Fruit fly (Drosophila melanogaster) whole organism, embryonic: Measurements from ENCODE around the gene Cnot4.

Source experiments
- ATbp ChIP-seq: fragments of 200-800 bp; sonication (Bioruptor generic); optimal IDR thresholded peaks from 2 replicates; lab custom pipeline; 2017; ENCODE audit warnings: missing biosample characterization, mild to moderate bottlenecking, missing genetic modification characterization, missing genetic modification reagents
- Asciz ChIP-seq: fragments of 200-800 bp; sonication (Bioruptor generic); optimal IDR thresholded peaks from 2 replicates; lab custom pipeline; 2017; ENCODE audit warnings: missing biosample characterization, mild to moderate bottlenecking, missing genetic modification characterization, missing genetic modification reagents
- CG10543 ChIP-seq: fragments of 200-800 bp; sonication (Bioruptor generic); optimal IDR thresholded peaks from 3 replicates; lab custom pipeline; 2017; ENCODE audit warnings: missing biosample characterization, mild to moderate bottlenecking, missing genetic modification characterization, moderate library complexity
- CG10979 ChIP-seq: fragments of 200-800 bp; sonication (Bioruptor generic); optimal IDR thresholded peaks from 2 replicates; lab custom pipeline; 2018; ENCODE audit warnings: missing biosample characterization, mild to moderate bottlenecking, missing genetic modification characterization, moderate library complexity
- CG11093 ChIP-seq: fragments of 200-800 bp; sonication (Bioruptor generic); IDR thresholded peaks from 3 replicates; pipeline ENCODE4 v1.3.6; 2022; ENCODE audit warnings: missing biosample characterization, missing genetic modification characterization
- CG12236 ChIP-seq: fragments of 200-800 bp; sonication (Bioruptor generic); optimal IDR thresholded peaks from 2 replicates; lab custom pipeline; 2016; ENCODE audit warnings: missing biosample characterization, missing genetic modification characterization
- CG15011 ChIP-seq: fragments of 200-800 bp; sonication (Bioruptor generic); optimal IDR thresholded peaks from 3 replicates; lab custom pipeline; 2018; ENCODE audit warnings: missing biosample characterization, mild to moderate bottlenecking, missing genetic modification characterization
- CG16779 ChIP-seq: fragments of 200-800 bp; sonication (Bioruptor generic); IDR thresholded peaks from 2 replicates; pipeline ENCODE4 v1.3.6; 2022; ENCODE audit warnings: missing biosample characterization, missing genetic modification characterization
- CG17359 ChIP-seq: fragments of 200-800 bp; sonication (Bioruptor generic); optimal IDR thresholded peaks from 3 replicates; lab custom pipeline; 2018; ENCODE audit warnings: missing biosample characterization, mild to moderate bottlenecking, missing genetic modification characterization, moderate library complexity
- CG18764 ChIP-seq: fragments of 200-800 bp; sonication (Bioruptor generic); optimal IDR thresholded peaks from 3 replicates; lab custom pipeline; 2016; ENCODE audit warnings: missing biosample characterization, missing genetic modification characterization
- CG32767 ChIP-seq: fragments of 200-800 bp; sonication (Bioruptor generic); IDR thresholded peaks from 2 replicates; pipeline ENCODE4 v1.3.6; 2022; ENCODE audit warnings: missing biosample characterization, missing genetic modification characterization
- CG34376 ChIP-seq: fragments of 200-800 bp; sonication (Bioruptor generic); optimal IDR thresholded peaks from 2 replicates; lab custom pipeline; 2018; ENCODE audit warnings: missing biosample characterization, mild to moderate bottlenecking, missing genetic modification characterization
- CG3847 ChIP-seq: fragments of 200-800 bp; sonication (Bioruptor generic); IDR thresholded peaks from 2 replicates; pipeline ENCODE4 v1.3.6; 2022; ENCODE audit warnings: missing biosample characterization, missing genetic modification characterization
- CG5953 ChIP-seq: fragments of 200-800 bp; sonication (Bioruptor generic); IDR thresholded peaks from 2 replicates; pipeline ENCODE4 v1.3.6; 2022; ENCODE audit warnings: missing biosample characterization, missing genetic modification characterization
- CG7556 ChIP-seq: fragments of 200-800 bp; sonication (Bioruptor generic); optimal IDR thresholded peaks from 2 replicates; lab custom pipeline; 2017; ENCODE audit warnings: missing biosample characterization, mild to moderate bottlenecking, missing genetic modification characterization
- CG8281 ChIP-seq: fragments of 200-800 bp; sonication (Bioruptor generic); optimal IDR thresholded peaks from 2 replicates; lab custom pipeline; 2018; ENCODE audit warnings: missing biosample characterization, mild to moderate bottlenecking, missing genetic modification characterization, moderate library complexity
- CTCF ChIP-seq: fragments of 200-800 bp; sonication (Bioruptor generic); optimal IDR thresholded peaks from 2 replicates; lab custom pipeline; 2017; ENCODE audit warnings: missing biosample characterization, mild to moderate bottlenecking, missing genetic modification characterization, moderate library complexity
- D19B ChIP-seq: fragments of 200-800 bp; sonication (Bioruptor generic); optimal IDR thresholded peaks from 2 replicates; lab custom pipeline; 2017; ENCODE audit warnings: missing biosample characterization, mild to moderate bottlenecking, missing genetic modification characterization
- Deaf1 ChIP-seq: fragments of 200-800 bp; optimal IDR thresholded peaks from 3 replicates; lab custom pipeline; 2019; ENCODE audit warnings: missing biosample characterization, mild to moderate bottlenecking, missing genetic modification characterization, moderate library complexity
- Dref ChIP-seq: fragments of 200-800 bp; sonication (Bioruptor generic); IDR thresholded peaks from 2 replicates; pipeline ENCODE4 v1.3.6; 2022; ENCODE audit warnings: missing biosample characterization, missing genetic modification characterization
- HLHmδ ChIP-seq: fragments of 200-800 bp; sonication (Bioruptor generic); optimal IDR thresholded peaks from 2 replicates; lab custom pipeline; 2018; ENCODE audit warnings: missing biosample characterization, mild to moderate bottlenecking, missing genetic modification characterization, moderate library complexity
- Hmr ChIP-seq: fragments of 200-800 bp; sonication (Bioruptor generic); optimal IDR thresholded peaks from 3 replicates; lab custom pipeline; 2017; ENCODE audit warnings: mild to moderate bottlenecking, missing biosample characterization, missing genetic modification reagents, missing genetic modification characterization
- NC2α ChIP-seq: fragments of 200-800 bp; sonication (Bioruptor generic); optimal IDR thresholded peaks from 2 replicates; lab custom pipeline; 2016; ENCODE audit warnings: missing biosample characterization, missing genetic modification characterization
- NFAT ChIP-seq: fragments of 200-800 bp; sonication (Bioruptor generic); IDR thresholded peaks from 2 replicates; pipeline ENCODE4 v1.3.6; 2022; ENCODE audit warnings: missing biosample characterization, missing genetic modification characterization
- Ssrp ChIP-seq: fragments of 200-800 bp; sonication (Bioruptor generic); optimal IDR thresholded peaks from 2 replicates; lab custom pipeline; 2018; ENCODE audit warnings: missing biosample characterization, mild to moderate bottlenecking, missing genetic modification characterization, moderate library complexity
- Tbp ChIP-seq: fragments of >200 bp; optimal IDR thresholded peaks from 2 replicates; lab custom pipeline; 2018; ENCODE audit warnings: missing biosample characterization, missing genetic modification characterization
- Xrp1 ChIP-seq: fragments of 200-800 bp; sonication (Bioruptor generic); IDR thresholded peaks from 2 replicates; pipeline ENCODE4 v1.3.6; 2022; ENCODE audit warnings: missing biosample characterization, missing genetic modification characterization
- abd-A ChIP-seq: fragments of 200-800 bp; sonication (Bioruptor generic); optimal IDR thresholded peaks from 3 replicates; lab custom pipeline; 2019; ENCODE audit warnings: missing biosample characterization, mild to moderate bottlenecking, missing genetic modification characterization, moderate library complexity
- ac ChIP-seq: fragments of 200-800 bp; sonication (Bioruptor generic); optimal IDR thresholded peaks from 3 replicates; lab custom pipeline; 2017; ENCODE audit warnings: missing biosample characterization, mild to moderate bottlenecking, missing genetic modification characterization
- ase ChIP-seq: fragments of 200-800 bp; sonication (Bioruptor generic); IDR thresholded peaks from 3 replicates; pipeline ENCODE4 v1.3.6; 2022; ENCODE audit warnings: missing biosample characterization, missing genetic modification characterization
- ato ChIP-seq: fragments of 200-800 bp; sonication (Bioruptor generic); IDR thresholded peaks from 2 replicates; pipeline ENCODE4 v1.3.6; 2022; ENCODE audit warnings: missing biosample characterization, missing genetic modification characterization; ENCODE audit not compliant: partially characterized antibody
- bsh ChIP-seq, 2 experiments: fragments of 200-800 bp; sonication (Bioruptor generic); optimal IDR thresholded peaks; 2 replicates each; lab custom pipeline; 2017 to 2018; ENCODE audit warnings: mild to moderate bottlenecking in 2 of 2, missing biosample characterization in 2 of 2, missing genetic modification characterization in 2 of 2, moderate library complexity in 1 of 2
- cato ChIP-seq: fragments of 200-800 bp; sonication (Bioruptor generic); optimal IDR thresholded peaks from 2 replicates; lab custom pipeline; 2016; ENCODE audit warnings: missing biosample characterization, missing genetic modification characterization, borderline replicate concordance
- dimm ChIP-seq: fragments of 200-800 bp; sonication (Bioruptor generic); IDR thresholded peaks from 2 replicates; pipeline ENCODE4 v1.3.6; 2022; ENCODE audit warnings: missing biosample characterization, missing genetic modification characterization
- disco-r ChIP-seq: fragments of 200-800 bp; sonication (Bioruptor generic); optimal IDR thresholded peaks from 2 replicates; lab custom pipeline; 2016; ENCODE audit warnings: missing biosample characterization, missing genetic modification characterization
- esg ChIP-seq: fragments of 200-800 bp; sonication (Bioruptor generic); conservative IDR thresholded peaks from 2 replicates; pipeline ENCODE4 v1.3.6; 2022; ENCODE audit warnings: missing biosample characterization, missing genetic modification characterization
- ftz-f1 ChIP-seq: fragments of 200-800 bp; sonication (Bioruptor generic); optimal IDR thresholded peaks from 2 replicates; lab custom pipeline; 2016; ENCODE audit warnings: missing biosample characterization, missing genetic modification characterization
- grn ChIP-seq: fragments of 200-800 bp; sonication (Bioruptor generic); optimal IDR thresholded peaks from 3 replicates; lab custom pipeline; 2017; ENCODE audit warnings: missing biosample characterization, missing genetic modification characterization
- jigr1 ChIP-seq: fragments of 200-800 bp; sonication (Bioruptor generic); IDR thresholded peaks from 3 replicates; pipeline ENCODE4 v1.3.6; 2022; ENCODE audit warnings: missing biosample characterization, missing genetic modification characterization
- lab ChIP-seq: fragments of 200-800 bp; sonication (Bioruptor generic); optimal IDR thresholded peaks from 3 replicates; lab custom pipeline; 2017; ENCODE audit warnings: missing biosample characterization, missing genetic modification characterization, mild to moderate bottlenecking, moderate library complexity, missing genetic modification reagents
- luna ChIP-seq: fragments of 200-800 bp; sonication (Bioruptor generic); optimal IDR thresholded peaks from 2 replicates; lab custom pipeline; 2016; ENCODE audit warnings: missing biosample characterization, missing genetic modification characterization
- nmo ChIP-seq: fragments of 200-800 bp; sonication (Bioruptor generic); optimal IDR thresholded peaks from 2 replicates; lab custom pipeline; 2018; ENCODE audit warnings: missing biosample characterization, mild to moderate bottlenecking, missing genetic modification characterization, moderate library complexity
- nom ChIP-seq: fragments of 200-800 bp; sonication (Bioruptor generic); optimal IDR thresholded peaks from 2 replicates; lab custom pipeline; 2017; ENCODE audit warnings: missing biosample characterization, missing genetic modification characterization, mild to moderate bottlenecking, moderate library complexity, missing genetic modification reagents
- pan ChIP-seq, 4 experiments: fragments of >200 bp in 3 of 4; fragments of 200-800 bp in 1 of 4; sonication (Bioruptor generic) in 1 of 4; optimal IDR thresholded peaks in 3 of 4; IDR thresholded peaks in 1 of 4; 2 replicates each; pipeline versions ENCODE4 v1.3.6 to Lab custom; 2017 to 2022; ENCODE audit warnings: missing biosample characterization in 2 of 4, missing genetic modification characterization in 2 of 4, mixed read lengths in 1 of 4
- prd ChIP-seq, 3 experiments: fragments of >200 bp in 2 of 3; fragments of 200-800 bp in 1 of 3; sonication (Bioruptor generic) in 1 of 3; optimal IDR thresholded peaks in 2 of 3; IDR thresholded peaks in 1 of 3; 2 replicates in 2 of 3; 3 replicates in 1 of 3; pipeline versions ENCODE4 v1.3.6 to Lab custom; 2017 to 2022; ENCODE audit warnings: missing biosample characterization in 1 of 3, missing genetic modification characterization in 1 of 3
- sd ChIP-seq: fragments of 200-800 bp; sonication (Bioruptor generic); optimal IDR thresholded peaks from 3 replicates; lab custom pipeline; 2018; ENCODE audit warnings: missing biosample characterization, mild to moderate bottlenecking, missing genetic modification characterization, moderate library complexity
- slbo ChIP-seq: fragments of 200-800 bp; sonication (Bioruptor generic); IDR thresholded peaks from 2 replicates; pipeline ENCODE4 v1.3.6; 2022; ENCODE audit warnings: missing biosample characterization, missing genetic modification characterization
- tgo ChIP-seq: fragments of 200-800 bp; sonication (Bioruptor generic); IDR thresholded peaks from 3 replicates; pipeline ENCODE4 v1.3.6; 2022; ENCODE audit warnings: missing biosample characterization, missing genetic modification characterization
- wek ChIP-seq: fragments of 200-800 bp; sonication (Bioruptor generic); optimal IDR thresholded peaks from 3 replicates; lab custom pipeline; 2018; ENCODE audit warnings: missing biosample characterization, mild to moderate bottlenecking, missing genetic modification characterization, moderate library complexity

Gene Cnot4

dm6 chr2L:10442048-10442790 is 45.7 kb downstream of the Cnot4 start, which contains the start of gene loh (continued):
- no peak for TF ChIP-seq NC2α (GFP tag; lab: Kevin White, UChicago)
- peak; percentile 60 for TF ChIP-seq Asciz (GFP tag; lab: Kevin White, UChicago)
- no peak for TF ChIP-seq ac
- TF ChIP-seq bsh (GFP tag; optimal IDR thresholded peaks at IDR 0.05; lab: Kevin White, UChicago) = peak in 1 of 2 experiments; percentile 63
- no peak for TF ChIP-seq lab (GFP tag; lab: Kevin White, UChicago)
- peak; percentile 76 for TF ChIP-seq CG10979 (tag; lab: Kevin White, UChicago)
- peak; percentile 81 for TF ChIP-seq nmo
- TF ChIP-seq CG16779 (GFP tag; lab: Robert Waterston, UW) = no peak
- peak; percentile 36 for TF ChIP-seq D19B (GFP tag; lab: Kevin White, UChicago)
- no peak for TF ChIP-seq NFAT (GFP tag; lab: Robert Waterston, UW)
- no peak for TF ChIP-seq HLHmδ
- no peak for TF ChIP-seq CG8281 (tag; lab: Kevin White, UChicago)
- TF ChIP-seq CG15011 (GFP tag; lab: Kevin White, UChicago) = no peak
- no peak for TF ChIP-seq ftz-f1
- no peak for TF ChIP-seq jigr1 (GFP tag; lab: Robert Waterston, UW)
- peak; percentile 63 for TF ChIP-seq Ssrp
- TF ChIP-seq CG5953 = no peak
- no peak for TF ChIP-seq CTCF
- TF ChIP-seq cato (GFP tag; lab: Kevin White, UChicago) = peak; percentile 21
- TF ChIP-seq Dref (GFP tag; lab: Robert Waterston, UW) = no peak
- TF ChIP-seq CG34376 (GFP tag; lab: Kevin White, UChicago) = no peak
- no peak for TF ChIP-seq Hmr (GFP tag; lab: Kevin White, UChicago)
- no peak for TF ChIP-seq prd (optimal IDR thresholded peaks at IDR 0.05; lab: Kevin White, UChicago)
- TF ChIP-seq prd (GFP tag; IDR thresholded peaks at IDR 0.05; lab: Robert Waterston, UW) = no peak
- TF ChIP-seq tgo (GFP tag; lab: Robert Waterston, UW) = no peak
- TF ChIP-seq ato = no peak
- peak; percentile 25; the same call in 1 of the 2 replicates for TF ChIP-seq esg
- peak; percentile 42 for TF ChIP-seq ATbp (GFP tag; lab: Kevin White, UChicago)
- peak; percentile 52 for TF ChIP-seq CG17359 (tag; lab: Kevin White, UChicago)
- no peak for TF ChIP-seq CG12236
- TF ChIP-seq CG3847 = no peak
- peak; percentile 57; the same call in 1 of the 2 replicates for TF ChIP-seq Xrp1 (GFP tag; lab: Robert Waterston, UW)
- TF ChIP-seq CG7556 (GFP tag; lab: Kevin White, UChicago) = peak; percentile 84
- TF ChIP-seq slbo (GFP tag; lab: Robert Waterston, UW) = no peak
- TF ChIP-seq Tbp (GFP tag; lab: Kevin White, UChicago) = no peak
- TF ChIP-seq disco-r = no peak
- TF ChIP-seq grn = no peak
- TF ChIP-seq abd-A (tag; lab: Kevin White, UChicago) = no peak
- no peak for TF ChIP-seq ase (GFP tag; lab: Robert Waterston, UW)
- TF ChIP-seq dimm = no peak
- TF ChIP-seq CG18764 = no peak
- no peak for TF ChIP-seq sd (tag; lab: Kevin White, UChicago)
- TF ChIP-seq CG10543 (GFP tag; lab: Kevin White, UChicago) = peak; percentile 64
- TF ChIP-seq CG11093 (GFP tag; lab: Robert Waterston, UW) = no peak
- no peak for TF ChIP-seq pan (optimal IDR thresholded peaks at IDR 0.05; lab: Kevin White, UChicago)
- TF ChIP-seq pan (GFP tag; optimal IDR thresholded peaks at IDR 0.05 in 1 of 2, IDR thresholded peaks at IDR 0.05 in 1 of 2) = peak in 1 of 2 experiments; percentile 38
- TF ChIP-seq wek = no peak
- no peak for TF ChIP-seq nom
- no peak for TF ChIP-seq Deaf1 (tag; lab: Kevin White, UChicago)
- no peak for TF ChIP-seq luna (GFP tag; lab: Kevin White, UChicago)
- no peak for TF ChIP-seq CG32767
